Fruit fly (Drosophila melanogaster): ENCODE data around the gene TotX.

Gene TotX

dm6 chr3R:20905418-20905817 is at the start of gene TotX:
Gene TotX (minus strand): TSS chr3R:20905518.
- TF ChIP-seq Sin3A (optimal IDR thresholded peaks at IDR 0.05) (no peak), psq (optimal IDR thresholded peaks at IDR 0.05) (no peak), h (optimal IDR thresholded peaks at IDR 0.05) (no peak), Myc (optimal IDR thresholded peaks at IDR 0.05) (no peak), ttk (optimal IDR thresholded peaks at IDR 0.05) (no peak), insv (optimal IDR thresholded peaks at IDR 0.05) (no peak)

- TF ChIP-seq h (optimal IDR thresholded peaks at IDR 0.05) (no peak), psq (optimal IDR thresholded peaks at IDR 0.05) (no peak), ttk (optimal IDR thresholded peaks at IDR 0.05) (no peak), Myc (optimal IDR thresholded peaks at IDR 0.05) (no peak)
Observed at dm6 chr3R:20955119-20955518, 49.8 kb upstream of the TotX start.

- TF ChIP-seq Sin3A (optimal IDR thresholded peaks at IDR 0.05) = no peak
- no peak for TF ChIP-seq Myc (optimal IDR thresholded peaks at IDR 0.05)
- no peak for TF ChIP-seq insv (optimal IDR thresholded peaks at IDR 0.05)
Observed at dm6 chr3R:20954531-20954930, 49.2 kb upstream of the TotX start.

- no peak for TF ChIP-seq Myc (optimal IDR thresholded peaks at IDR 0.05)
- TF ChIP-seq Sin3A (optimal IDR thresholded peaks at IDR 0.05) = no peak
Observed at dm6 chr3R:20952423-20953013, 47.2 kb upstream of the TotX start.

DNA sequence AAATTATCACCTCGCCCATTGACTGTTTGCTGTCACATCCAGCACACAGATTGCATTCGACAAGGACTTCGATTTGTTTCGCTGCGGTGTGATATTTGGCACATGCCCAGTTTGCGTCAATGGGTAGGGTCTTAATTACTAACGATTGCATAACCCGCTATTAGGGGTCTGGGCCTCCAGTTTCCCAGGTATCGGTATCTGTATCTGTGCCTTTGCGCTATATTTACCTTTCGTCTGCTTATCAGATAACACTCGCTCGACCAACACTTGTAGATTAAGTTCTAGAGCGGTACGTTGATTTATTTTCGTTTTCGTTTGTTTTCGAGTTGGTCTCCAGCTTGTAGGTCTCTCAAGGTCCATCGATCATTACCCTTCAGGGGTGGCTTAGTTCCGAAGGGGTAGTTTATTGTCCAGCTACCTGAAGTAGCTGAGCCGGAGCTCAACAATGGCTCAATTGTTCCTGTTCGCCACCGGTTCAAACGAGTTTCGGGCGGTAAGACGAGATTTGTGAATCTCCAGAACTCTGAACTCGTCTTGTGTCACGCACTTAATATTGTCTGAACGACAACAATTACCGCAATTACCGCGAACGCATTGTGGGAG is 46.1 kb upstream of the TotX start:
- TF ChIP-seq psq (optimal IDR thresholded peaks at IDR 0.05) (no peak), h (optimal IDR thresholded peaks at IDR 0.05) (no peak), Myc (optimal IDR thresholded peaks at IDR 0.05) (no peak), ttk (optimal IDR thresholded peaks at IDR 0.05) (no peak), Sin3A (optimal IDR thresholded peaks at IDR 0.05) (no peak), insv (optimal IDR thresholded peaks at IDR 0.05) (no peak)

dm6 chr3R:20950677-20951018 is 45.3 kb upstream of the TotX start:
- TF ChIP-seq psq (optimal IDR thresholded peaks at IDR 0.05) (no peak), insv (optimal IDR thresholded peaks at IDR 0.05) (no peak), ttk (optimal IDR thresholded peaks at IDR 0.05) (no peak), Sin3A (optimal IDR thresholded peaks at IDR 0.05) (no peak), h (optimal IDR thresholded peaks at IDR 0.05) (no peak), Myc (optimal IDR thresholded peaks at IDR 0.05) (no peak)

DNA sequence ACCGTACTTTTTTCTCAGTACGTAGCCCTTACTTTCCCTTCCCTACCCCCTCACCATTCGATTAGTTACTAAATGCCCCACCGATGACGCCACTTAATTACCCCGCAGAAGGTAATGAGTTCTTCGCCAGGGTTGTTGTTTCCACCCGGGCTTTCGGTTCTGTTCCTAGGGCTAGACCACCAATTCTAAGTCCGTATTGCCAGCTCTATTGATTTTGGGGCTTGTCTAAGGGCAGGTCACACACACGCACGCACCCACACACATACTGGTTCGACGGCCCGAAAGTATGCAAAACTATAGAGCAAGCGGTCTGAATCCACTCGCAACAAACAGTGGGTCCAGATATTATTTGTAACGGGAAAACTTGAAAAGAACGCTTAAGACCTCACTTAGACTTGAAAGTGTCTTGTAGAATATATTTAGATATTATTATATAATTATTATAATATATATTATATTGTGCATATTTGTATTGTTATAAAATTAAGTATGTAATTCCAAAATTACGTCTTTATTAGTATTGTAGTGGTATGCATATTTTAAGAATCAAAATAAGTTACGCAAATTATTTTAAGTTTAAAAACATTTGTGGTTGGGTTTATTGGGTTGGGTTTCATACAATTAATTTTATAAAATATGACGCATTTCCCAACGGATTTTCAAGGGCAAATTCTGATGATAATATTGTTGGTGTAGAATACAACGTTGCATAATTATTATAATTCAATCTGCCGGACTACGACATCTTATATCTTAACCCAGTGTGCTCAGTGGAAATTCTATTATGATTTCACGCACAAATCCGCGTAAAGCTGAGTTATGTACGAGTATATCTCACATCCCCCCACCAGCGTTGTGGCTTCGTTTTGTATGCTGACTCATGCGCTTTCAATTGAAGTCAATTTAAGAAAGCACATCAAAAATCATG is 44.7 kb upstream of the TotX start:
- TF ChIP-seq Myc (optimal IDR thresholded peaks at IDR 0.05) = no peak
- TF ChIP-seq h (optimal IDR thresholded peaks at IDR 0.05) = no peak
- no peak for TF ChIP-seq ttk (optimal IDR thresholded peaks at IDR 0.05)
- TF ChIP-seq psq (optimal IDR thresholded peaks at IDR 0.05) = no peak
- no peak for TF ChIP-seq insv (optimal IDR thresholded peaks at IDR 0.05)
- TF ChIP-seq Sin3A (optimal IDR thresholded peaks at IDR 0.05) = no peak

- TF ChIP-seq insv (optimal IDR thresholded peaks at IDR 0.05) (no peak), Myc (optimal IDR thresholded peaks at IDR 0.05) (no peak), h (optimal IDR thresholded peaks at IDR 0.05) (no peak), Sin3A (optimal IDR thresholded peaks at IDR 0.05) (no peak), psq (optimal IDR thresholded peaks at IDR 0.05) (no peak), ttk (optimal IDR thresholded peaks at IDR 0.05) (no peak)
Observed at dm6 chr3R:20949175-20949748, 43.9 kb upstream of the TotX start.

DNA sequence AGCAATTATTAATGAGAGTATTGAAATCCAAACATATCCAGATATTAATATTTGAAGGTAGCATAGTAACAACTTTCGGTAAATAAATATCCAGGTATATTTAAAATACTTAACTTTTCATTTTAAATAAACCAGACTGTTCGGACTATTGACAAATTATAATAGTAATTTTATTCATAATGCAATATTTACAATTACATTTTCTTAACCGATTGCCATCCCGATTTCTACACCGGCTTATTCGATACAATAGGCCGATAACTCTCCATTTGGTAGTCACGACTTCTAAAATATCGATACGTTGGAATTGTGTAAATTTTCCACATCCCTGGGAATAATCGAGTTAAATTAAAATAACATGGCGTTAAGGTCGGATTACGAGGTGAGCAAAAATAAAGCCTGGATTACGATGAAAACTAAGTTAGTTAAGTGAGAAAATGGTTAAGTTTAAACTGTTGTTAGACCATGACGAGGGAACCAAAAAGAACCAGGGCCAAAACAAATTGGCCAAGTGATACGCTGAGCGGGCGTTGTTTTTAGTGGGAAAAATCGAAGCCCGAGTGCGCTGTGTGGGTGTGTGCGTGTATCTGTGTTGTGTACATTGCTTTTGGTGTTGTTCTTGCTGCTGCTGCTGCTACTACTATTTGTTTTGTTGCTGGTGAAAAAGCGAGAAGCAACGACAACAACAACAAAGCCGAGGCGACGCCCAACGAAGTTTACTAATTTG is 43.3 kb upstream of the TotX start, which contains the start of gene Atpalpha:
TSS of gene Atpalpha (plus strand) at position 267 of the 727 bp plus-strand sequence.
- TF ChIP-seq Sin3A (optimal IDR thresholded peaks at IDR 0.05) = no peak
- TF ChIP-seq psq (optimal IDR thresholded peaks at IDR 0.05) = no peak
- no peak for TF ChIP-seq h (optimal IDR thresholded peaks at IDR 0.05)
- no peak for TF ChIP-seq insv (optimal IDR thresholded peaks at IDR 0.05)
- no peak for TF ChIP-seq ttk (optimal IDR thresholded peaks at IDR 0.05)
- TF ChIP-seq Myc (optimal IDR thresholded peaks at IDR 0.05) = no peak

DNA sequence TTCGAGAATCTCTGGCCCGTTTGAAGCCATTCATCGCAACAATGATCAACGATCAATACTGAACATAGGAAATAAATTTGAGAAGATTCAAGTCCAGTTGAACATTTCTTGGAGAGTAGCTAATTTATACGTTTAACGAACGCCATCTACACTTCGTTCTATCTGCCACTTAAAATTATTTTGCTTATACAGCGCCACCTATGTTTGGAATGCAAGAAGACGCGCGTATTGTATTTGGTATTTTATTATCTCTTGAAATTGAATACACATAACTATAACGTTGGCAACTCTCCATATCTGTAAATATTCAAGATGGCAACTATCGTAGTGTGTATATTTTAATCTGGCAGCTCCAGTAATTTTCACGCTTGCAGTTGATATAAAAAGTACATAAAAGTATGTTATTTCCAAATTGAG is 42.7 kb upstream of the TotX start:
- TF ChIP-seq insv (optimal IDR thresholded peaks at IDR 0.05) (no peak), Sin3A (optimal IDR thresholded peaks at IDR 0.05) (no peak), ttk (optimal IDR thresholded peaks at IDR 0.05) (no peak), Myc (optimal IDR thresholded peaks at IDR 0.05) (no peak), h (optimal IDR thresholded peaks at IDR 0.05) (no peak)

- TF ChIP-seq h (optimal IDR thresholded peaks at IDR 0.05) (no peak), Sin3A (optimal IDR thresholded peaks at IDR 0.05) (no peak), ttk (optimal IDR thresholded peaks at IDR 0.05) (no peak), Myc (optimal IDR thresholded peaks at IDR 0.05) (no peak), insv (optimal IDR thresholded peaks at IDR 0.05) (no peak), psq (optimal IDR thresholded peaks at IDR 0.05) (no peak)
Observed at dm6 chr3R:20946774-20947173, 41.5 kb upstream of the TotX start.

DNA sequence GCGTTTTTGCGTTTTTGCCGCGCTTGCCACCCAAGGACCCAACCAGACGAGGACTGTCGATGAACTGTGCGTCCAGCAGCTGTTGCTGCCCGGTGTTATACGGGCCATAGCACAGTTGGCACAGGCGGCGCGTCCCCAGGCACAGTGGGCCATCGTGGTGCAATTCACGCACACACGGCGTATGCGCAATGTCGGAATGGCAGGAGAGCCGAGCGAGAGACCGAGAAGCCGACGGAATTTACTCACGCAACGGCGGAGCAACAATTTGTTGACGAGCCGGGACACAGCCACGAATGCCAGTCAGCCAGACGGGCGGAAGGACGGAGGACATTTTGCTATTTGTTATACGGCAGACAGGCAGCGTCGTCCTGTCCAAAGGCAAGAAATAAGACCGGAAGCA is 40.1 kb upstream of the TotX start, which contains the start of gene CG31191:
TSS of gene CG31191 (minus strand) at position 68 of the 400 bp plus-strand sequence.
- TF ChIP-seq h (optimal IDR thresholded peaks at IDR 0.05) = no peak
